Worm (Caenorhabditis elegans) whole organism, L4/young adult: Measurements from ENCODE around the gene srg-36.

ENCODE experiments used
- W03F9.2 ChIP-seq: fragments of 150-350 bp; optimal IDR thresholded peaks from 2 replicates; lab custom pipeline; 2014; ENCODE audit warnings: missing biosample characterization, missing genetic modification characterization
- dao-5 ChIP-seq: sonication (generic microtip); optimal IDR thresholded peaks from 2 replicates; lab custom pipeline; 2016; ENCODE audit warnings: missing genotype, missing genetic modification characterization, moderate library complexity, missing compliant biosample characterization
- him-1 ChIP-seq: sonication (generic microtip); optimal IDR thresholded peaks from 2 replicates; lab custom pipeline; 2016; ENCODE audit warnings: missing genotype, missing genetic modification reagents, missing genetic modification characterization, missing compliant biosample characterization

The srg-36 gene

ce11 chrX:14234366-14234765 is at the start of gene srg-36:
Gene srg-36 (minus strand): TSS chrX:14234466.
- no peak for TF ChIP-seq him-1 (tag; lab: Kevin White, UChicago)
- no peak for TF ChIP-seq W03F9.2 (tag; lab: Kevin White, UChicago)
- TF ChIP-seq dao-5 (tag; lab: Kevin White, UChicago): no peak

- TF ChIP-seq him-1 (tag; lab: Kevin White, UChicago): no peak
- no peak for TF ChIP-seq dao-5 (tag; lab: Kevin White, UChicago)
- no peak for TF ChIP-seq W03F9.2 (tag; lab: Kevin White, UChicago)
These were observed 47.3 kb upstream of the srg-36 start, which contains the start of gene E02H4.2 for ce11 chrX:14281526-14281925. Gene E02H4.2 (minus strand): TSS chrX:14281626.

ce11 chrX:14267781-14268180 is 33.5 kb upstream of the srg-36 start, which contains the start of gene del-1:
Gene del-1 (plus strand): TSS chrX:14268081.
- TF ChIP-seq him-1 (tag; lab: Kevin White, UChicago): no peak
- no peak for TF ChIP-seq dao-5 (tag; lab: Kevin White, UChicago)
- TF ChIP-seq W03F9.2 (tag; lab: Kevin White, UChicago): no peak

ce11 chrX:14267170-14267569 is 32.9 kb upstream of the srg-36 start:
- no peak for TF ChIP-seq dao-5 (tag; lab: Kevin White, UChicago)
- no peak for TF ChIP-seq him-1 (tag; lab: Kevin White, UChicago)
- no peak for TF ChIP-seq W03F9.2 (tag; lab: Kevin White, UChicago)

- no peak for TF ChIP-seq W03F9.2 (tag; lab: Kevin White, UChicago)
- TF ChIP-seq dao-5 (tag; lab: Kevin White, UChicago): no peak
- no peak for TF ChIP-seq him-1 (tag; lab: Kevin White, UChicago)
These were observed 29.2 kb upstream of the srg-36 start, which contains the start of gene E02H4.8 for ce11 chrX:14263473-14263872. Gene E02H4.8 (minus strand): TSS chrX:14263573.

- no peak for TF ChIP-seq him-1 (tag; lab: Kevin White, UChicago)
- no peak for TF ChIP-seq W03F9.2 (tag; lab: Kevin White, UChicago)
- TF ChIP-seq dao-5 (tag; lab: Kevin White, UChicago): no peak
These were observed 23.4 kb upstream of the srg-36 start, which contains the start of gene E02H4.4 for ce11 chrX:14257661-14258060. Gene E02H4.4 (plus strand): TSS chrX:14257961.

ce11 chrX:14255973-14256372 is 21.7 kb upstream of the srg-36 start, which contains the start of gene E02H4.7:
Gene E02H4.7 (plus strand): TSS chrX:14256273.
- TF ChIP-seq dao-5 (tag; lab: Kevin White, UChicago) (no peak), W03F9.2 (tag; lab: Kevin White, UChicago) (no peak), him-1 (tag; lab: Kevin White, UChicago) (no peak)

ce11 chrX:14255031-14255430 is 20.8 kb upstream of the srg-36 start, which contains the start of gene E02H4.5:
Gene E02H4.5 (minus strand): TSS chrX:14255131.
- TF ChIP-seq dao-5 (tag; lab: Kevin White, UChicago) (no peak), him-1 (tag; lab: Kevin White, UChicago) (no peak)

- TF ChIP-seq dao-5 (tag; lab: Kevin White, UChicago) (no peak), W03F9.2 (tag; lab: Kevin White, UChicago) (no peak), him-1 (tag; lab: Kevin White, UChicago) (no peak)
These were observed 17.8 kb upstream of the srg-36 start, which contains the start of gene E02H4.6 for ce11 chrX:14252042-14252441. Gene E02H4.6 (minus strand): TSS chrX:14252142.

- TF ChIP-seq dao-5 (tag; lab: Kevin White, UChicago) (no peak), him-1 (tag; lab: Kevin White, UChicago) (no peak), W03F9.2 (tag; lab: Kevin White, UChicago) (no peak)
These were observed 13.3 kb upstream of the srg-36 start, which contains the start of gene K04C1.5 for ce11 chrX:14247436-14248103. Gene K04C1.5 (plus strand): TSS chrX:14248053.

- no peak for TF ChIP-seq him-1 (tag; lab: Kevin White, UChicago)
- TF ChIP-seq dao-5 (tag; lab: Kevin White, UChicago): no peak
- TF ChIP-seq W03F9.2 (tag; lab: Kevin White, UChicago): no peak
These were observed 12.3 kb upstream of the srg-36 start, which contains the start of gene mlc-6 for ce11 chrX:14246518-14246917. Gene mlc-6 (minus strand): TSS chrX:14246618.

- TF ChIP-seq W03F9.2 (tag; lab: Kevin White, UChicago): no peak
These were observed 10.2 kb upstream of the srg-36 start for ce11 chrX:14244493-14244892.

ce11 chrX:14243345-14243961 is 9.2 kb upstream of the srg-36 start, which contains the start of gene K04C1.3:
Gene K04C1.3 (minus strand): TSS chrX:14243395.
- no peak for TF ChIP-seq him-1 (tag; lab: Kevin White, UChicago)
- TF ChIP-seq dao-5 (tag; lab: Kevin White, UChicago): no peak
- no peak for TF ChIP-seq W03F9.2 (tag; lab: Kevin White, UChicago)
